Fruit fly (Drosophila melanogaster) S2 (cell line): ENCODE results near the gene Grik.

Experiments used
- CG8478 ChIP-seq: fragments of >200 bp; optimal IDR thresholded peaks from 2 replicates; lab custom pipeline; 2018
- CTCF ChIP-seq, 2 experiments: fragments of >200 bp; optimal IDR thresholded peaks; 2 replicates each; lab custom pipeline; 2018

Grik gene

dm6 chr3R:20915828-20916227 lies 14.1 kb downstream of the Grik start:
- TF ChIP-seq CTCF (optimal IDR thresholded peaks at IDR 0.05; lab: Kevin White, UChicago) (no peak), CG8478 (lab: Kevin White, UChicago) (no peak)

dm6 chr3R:20945463-20945862 lies 43.7 kb downstream of the Grik start, which contains the start of gene CG31191:
Gene CG31191 (minus strand): TSS chr3R:20945530.
- TF ChIP-seq CTCF (optimal IDR thresholded peaks at IDR 0.05; lab: Kevin White, UChicago): no peak
- TF ChIP-seq CG8478 (lab: Kevin White, UChicago): no peak

dm6 chr3R:20946774-20947173 lies 45.0 kb downstream of the Grik start:
- TF ChIP-seq CG8478 (lab: Kevin White, UChicago): no peak
- TF ChIP-seq CTCF (optimal IDR thresholded peaks at IDR 0.05; lab: Kevin White, UChicago): no peak

- TF ChIP-seq CTCF (optimal IDR thresholded peaks at IDR 0.05; lab: Kevin White, UChicago): peak; percentile 96 to 97
- no peak for TF ChIP-seq CG8478 (lab: Kevin White, UChicago)
These were observed 46.2 kb downstream of the Grik start for dm6 chr3R:20947991-20948407.

- TF ChIP-seq CG8478 (lab: Kevin White, UChicago): no peak
- TF ChIP-seq CTCF (optimal IDR thresholded peaks at IDR 0.05; lab: Kevin White, UChicago): peak in 1 of 2 experiments; percentile 10
These were observed 46.9 kb downstream of the Grik start, which contains the start of gene Atpalpha for dm6 chr3R:20948448-20949174. Gene Atpalpha (plus strand): TSS chr3R:20948714.

- TF ChIP-seq CG8478 (lab: Kevin White, UChicago) (no peak), CTCF (optimal IDR thresholded peaks at IDR 0.05; lab: Kevin White, UChicago) (no peak)
These were observed 47.5 kb downstream of the Grik start for dm6 chr3R:20949175-20949748.

dm6 chr3R:20949749-20950676 lies 48.3 kb downstream of the Grik start:
- TF ChIP-seq CG8478 (lab: Kevin White, UChicago) (no peak), CTCF (optimal IDR thresholded peaks at IDR 0.05; lab: Kevin White, UChicago) (peak; percentile 66 to 76)

- TF ChIP-seq CTCF (optimal IDR thresholded peaks at IDR 0.05; lab: Kevin White, UChicago) (no peak), CG8478 (lab: Kevin White, UChicago) (no peak)
These were observed 48.9 kb downstream of the Grik start for dm6 chr3R:20950677-20951018.

dm6 chr3R:20951353-20951955 lies 49.7 kb downstream of the Grik start:
- TF ChIP-seq CTCF (optimal IDR thresholded peaks at IDR 0.05; lab: Kevin White, UChicago): no peak
- no peak for TF ChIP-seq CG8478 (lab: Kevin White, UChicago)

dm6 chr3R:20952423-20953013 lies 50.8 kb downstream of the Grik start:
- TF ChIP-seq CG8478 (lab: Kevin White, UChicago) (no peak), CTCF (optimal IDR thresholded peaks at IDR 0.05; lab: Kevin White, UChicago) (no peak)

- TF ChIP-seq CG8478 (lab: Kevin White, UChicago) (no peak), CTCF (optimal IDR thresholded peaks at IDR 0.05; lab: Kevin White, UChicago) (no peak)
These were observed 52.8 kb downstream of the Grik start for dm6 chr3R:20954531-20954930.

- TF ChIP-seq CTCF (optimal IDR thresholded peaks at IDR 0.05; lab: Kevin White, UChicago): no peak
- TF ChIP-seq CG8478 (lab: Kevin White, UChicago): no peak
These were observed 53.4 kb downstream of the Grik start for dm6 chr3R:20955119-20955518.

dm6 chr3R:20955932-20956636 lies 54.3 kb downstream of the Grik start:
- TF ChIP-seq CTCF (optimal IDR thresholded peaks at IDR 0.05; lab: Kevin White, UChicago) (no peak), CG8478 (lab: Kevin White, UChicago) (no peak)
